Fruit fly (Drosophila melanogaster) S2 (cell line): ENCODE measurements around the gene CG7227.

Experiments
- CG8478 ChIP-seq: fragments of >200 bp; optimal IDR thresholded peaks from 2 replicates; lab custom pipeline; 2018
- CTCF ChIP-seq, 2 experiments: fragments of >200 bp; optimal IDR thresholded peaks; 2 replicates each; lab custom pipeline; 2018

DNA sequence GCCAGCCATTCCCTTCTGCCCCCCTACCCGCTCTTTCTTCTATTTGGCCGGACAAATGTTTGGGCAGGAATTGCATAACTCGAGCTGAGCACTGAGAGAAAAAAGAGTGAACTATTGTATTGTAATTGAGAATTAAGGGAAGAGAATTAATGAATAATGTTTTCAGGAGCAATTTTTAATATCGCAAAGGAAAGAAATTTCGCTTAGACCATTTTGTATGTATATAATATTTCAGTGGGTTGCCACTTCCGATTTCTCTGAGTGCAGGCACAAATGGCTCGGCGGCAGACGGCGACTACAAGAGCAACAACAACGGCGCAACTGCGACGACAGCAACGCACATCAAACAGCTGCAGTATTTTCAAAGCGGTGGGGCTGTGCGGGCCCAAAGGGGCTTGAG lies 33.3 kb downstream of the CG7227 start:
- TF ChIP-seq CTCF (optimal IDR thresholded peaks at IDR 0.05; lab: Kevin White, UChicago) (no peak), CG8478 (lab: Kevin White, UChicago) (no peak)
